Fruit fly (Drosophila melanogaster) whole organism, adult: ENCODE measurements around the gene v.

Experiments used
- CG11617 ChIP-seq: fragments of 200-800 bp; sonication (Bioruptor generic); optimal IDR thresholded peaks from 2 replicates; lab custom pipeline; 2017; ENCODE audit warnings: mild to moderate bottlenecking, missing biosample characterization, missing genetic modification reagents, missing genetic modification characterization
- Crg-1 ChIP-seq: fragments of 200-800 bp; sonication (Bioruptor generic); optimal IDR thresholded peaks from 2 replicates; lab custom pipeline; 2016; ENCODE audit warnings: missing biosample characterization, missing genetic modification characterization
- ovo ChIP-seq: fragments of 200-800 bp; sonication (Bioruptor generic); optimal IDR thresholded peaks from 2 replicates; lab custom pipeline; 2016; ENCODE audit warnings: missing biosample characterization, missing genetic modification characterization
- tj ChIP-seq: fragments of 200-800 bp; sonication (Bioruptor generic); optimal IDR thresholded peaks from 3 replicates; lab custom pipeline; 2017; ENCODE audit warnings: missing biosample characterization, mild to moderate bottlenecking, missing genetic modification characterization, moderate library complexity

DNA sequence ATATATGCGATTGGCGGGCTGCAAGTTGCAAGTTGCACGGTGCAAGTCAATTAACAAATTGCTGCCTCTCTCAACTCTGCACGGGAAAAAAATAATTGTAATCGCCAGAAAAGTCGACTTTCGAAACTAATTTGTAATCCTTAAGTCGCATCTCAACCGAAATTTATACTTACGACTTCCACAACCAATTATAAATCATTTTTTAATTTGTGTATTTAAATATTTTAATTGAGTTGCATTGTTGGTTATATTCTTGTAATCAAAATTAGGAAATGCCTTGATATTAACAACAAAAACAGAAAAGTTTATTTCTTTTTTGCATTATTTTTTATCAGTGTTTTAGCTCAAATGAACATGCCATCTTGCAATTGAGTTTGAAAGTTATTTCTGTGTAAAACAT is 36.1 kb downstream of the v start:
- TF ChIP-seq ovo (no peak), tj (GFP tag; lab: Kevin White, UChicago) (no peak), Crg-1 (GFP tag; lab: Kevin White, UChicago) (no peak), CG11617 (GFP tag; lab: Kevin White, UChicago) (no peak)
